Fruit fly (Drosophila melanogaster) whole organism, wandering third instar larva: ENCODE data around the gene fz.

Source experiments
- Abd-B ChIP-seq: fragments of >200 bp; optimal IDR thresholded peaks from 2 replicates; lab custom pipeline; 2017; ENCODE audit warnings: missing biosample characterization, missing genetic modification characterization
- Dfd ChIP-seq: fragments of >200 bp; optimal IDR thresholded peaks from 2 replicates; lab custom pipeline; 2017; ENCODE audit warnings: missing biosample characterization, missing genetic modification characterization
- OdsH ChIP-seq: fragments of 200-800 bp; sonication (Bioruptor generic); optimal IDR thresholded peaks from 2 replicates; lab custom pipeline; 2016; ENCODE audit warnings: missing biosample characterization, mild to moderate bottlenecking, missing genetic modification characterization
- br ChIP-seq: fragments of 200-800 bp; sonication (Bioruptor generic); optimal IDR thresholded peaks from 2 replicates; lab custom pipeline; 2016; ENCODE audit warnings: missing biosample characterization, missing genetic modification characterization
- fru ChIP-seq: fragments of 200-800 bp; sonication (Bioruptor generic); optimal IDR thresholded peaks from 3 replicates; lab custom pipeline; 2016; ENCODE audit warnings: missing biosample characterization, mild to moderate bottlenecking, missing genetic modification characterization
- rgr ChIP-seq: fragments of 200-800 bp; sonication (Bioruptor generic); optimal IDR thresholded peaks from 3 replicates; lab custom pipeline; 2016; ENCODE audit warnings: missing biosample characterization, mild to moderate bottlenecking, missing genetic modification characterization
- usp ChIP-seq: fragments of >200 bp; optimal IDR thresholded peaks from 2 replicates; lab custom pipeline; 2017; ENCODE audit warnings: missing biosample characterization, missing genetic modification characterization

- no peak for TF ChIP-seq Dfd
- no peak for TF ChIP-seq usp (GFP tag; lab: Kevin White, UChicago)
- TF ChIP-seq fru (GFP tag; lab: Kevin White, UChicago): no peak
- TF ChIP-seq rgr: no peak
- no peak for TF ChIP-seq br (GFP tag; lab: Kevin White, UChicago)
- TF ChIP-seq OdsH (GFP tag; lab: Kevin White, UChicago): no peak
- TF ChIP-seq Abd-B (GFP tag; lab: Kevin White, UChicago): no peak
These were observed 115.1 kb downstream of the fz start for dm6 chr3L:14389242-14389641.
